Fruit fly (Drosophila melanogaster) whole organism, wandering third instar larva: ENCODE results near the gene SdicB.

Experiments
- Dfd ChIP-seq: fragments of >200 bp; optimal IDR thresholded peaks from 2 replicates; lab custom pipeline; 2017; ENCODE audit warnings: missing biosample characterization, missing genetic modification characterization
- Dif ChIP-seq: fragments of 200-275, 200-300 bp; sonication (Bioruptor generic); optimal IDR thresholded peaks from 2 replicates; lab custom pipeline; 2018; ENCODE audit warnings: missing biosample characterization, missing genetic modification characterization; ENCODE audit not compliant: partially characterized antibody
- HLH106 ChIP-seq: fragments of 200-800 bp; optimal IDR thresholded peaks from 3 replicates; lab custom pipeline; 2019; ENCODE audit warnings: missing biosample characterization, mild to moderate bottlenecking, missing genetic modification characterization, moderate library complexity
- Hnf4 ChIP-seq: fragments of 200-800 bp; sonication (Bioruptor generic); optimal IDR thresholded peaks from 2 replicates; lab custom pipeline; 2016; ENCODE audit warnings: missing biosample characterization, mild to moderate bottlenecking, missing genetic modification characterization
- Hr78 ChIP-seq: fragments of >200 bp; optimal IDR thresholded peaks from 2 replicates; lab custom pipeline; 2017; ENCODE audit warnings: missing biosample characterization, missing genetic modification characterization
- Hr83 ChIP-seq: fragments of 200-300 bp; sonication (Bioruptor generic); optimal IDR thresholded peaks from 2 replicates; lab custom pipeline; 2016; ENCODE audit warnings: missing biosample characterization, mild to moderate bottlenecking, missing genetic modification characterization, moderate library complexity; ENCODE audit not compliant: poor library complexity, severe bottlenecking
- Jra ChIP-seq: sonication (Bioruptor generic); optimal IDR thresholded peaks from 2 replicates; lab custom pipeline; 2016; ENCODE audit warnings: missing biosample characterization, missing genetic modification characterization
- N ChIP-seq: fragments of >200 bp; optimal IDR thresholded peaks from 2 replicates; lab custom pipeline; 2018; ENCODE audit warnings: missing biosample characterization, missing external identifiers, missing genetic modification characterization
- Vsx2 ChIP-seq: fragments of 200-300, 225-300 bp; sonication (Bioruptor generic); optimal IDR thresholded peaks from 2 replicates; lab custom pipeline; 2018; ENCODE audit warnings: missing biosample characterization, missing genetic modification characterization; ENCODE audit not compliant: partially characterized antibody
- dl ChIP-seq, 2 experiments: fragments of 175-275, 200-275 bp in 1 of 2; fragments of 200-275 bp in 1 of 2; sonication (Bioruptor generic); optimal IDR thresholded peaks; lab custom pipeline; 2018; ENCODE audit warnings: mild to moderate bottlenecking in 2 of 2, missing biosample characterization in 2 of 2, missing genetic modification characterization in 2 of 2, moderate library complexity in 2 of 2; ENCODE audit not compliant: partially characterized antibody in 2 of 2, insufficient read depth in 1 of 2
- dmrt93B ChIP-seq: fragments of 200-800 bp; sonication (Bioruptor generic); optimal IDR thresholded peaks from 2 replicates; lab custom pipeline; 2018; ENCODE audit warnings: missing biosample characterization, mild to moderate bottlenecking, missing genetic modification characterization
- dsf ChIP-seq: sonication (Bioruptor generic); optimal IDR thresholded peaks from 2 replicates; lab custom pipeline; 2016; ENCODE audit warnings: missing biosample characterization, missing genetic modification characterization, borderline replicate concordance
- ey ChIP-seq: fragments of 200-800 bp; sonication (Bioruptor generic); optimal IDR thresholded peaks from 2 replicates; lab custom pipeline; 2016; ENCODE audit warnings: missing biosample characterization, missing genetic modification characterization
- foxo ChIP-seq, 2 experiments: fragments of 200-800 bp; sonication (Bioruptor generic); optimal IDR thresholded peaks; 2 replicates in 1 of 2; 3 replicates in 1 of 2; lab custom pipeline; 2016 to 2017; ENCODE audit warnings: missing biosample characterization in 2 of 2, missing genetic modification characterization in 2 of 2
- fru ChIP-seq: fragments of 200-800 bp; sonication (Bioruptor generic); optimal IDR thresholded peaks from 3 replicates; lab custom pipeline; 2016; ENCODE audit warnings: missing biosample characterization, mild to moderate bottlenecking, missing genetic modification characterization
- h ChIP-seq: fragments of 200-800 bp; sonication (Bioruptor generic); optimal IDR thresholded peaks from 3 replicates; lab custom pipeline; 2016; ENCODE audit warnings: missing biosample characterization, mild to moderate bottlenecking, missing genetic modification characterization
- jim ChIP-seq: fragments of 175-275, 200-325 bp; sonication (Bioruptor generic); optimal IDR thresholded peaks from 2 replicates; lab custom pipeline; 2016; ENCODE audit warnings: missing biosample characterization, mild to moderate bottlenecking, missing genetic modification characterization
- lola ChIP-seq: fragments of >200 bp; optimal IDR thresholded peaks from 2 replicates; lab custom pipeline; 2017; ENCODE audit warnings: missing biosample characterization, missing genetic modification characterization
- psq ChIP-seq: fragments of 200-800 bp; sonication (Bioruptor generic); optimal IDR thresholded peaks from 3 replicates; lab custom pipeline; 2017; ENCODE audit warnings: missing biosample characterization, mild to moderate bottlenecking, missing genetic modification characterization, moderate library complexity
- rgr ChIP-seq: fragments of 200-800 bp; sonication (Bioruptor generic); optimal IDR thresholded peaks from 3 replicates; lab custom pipeline; 2016; ENCODE audit warnings: missing biosample characterization, mild to moderate bottlenecking, missing genetic modification characterization
- sage ChIP-seq: fragments of 200-800 bp; sonication (Bioruptor generic); optimal IDR thresholded peaks from 2 replicates; lab custom pipeline; 2016; ENCODE audit warnings: missing biosample characterization, mild to moderate bottlenecking, missing genetic modification characterization
- sv ChIP-seq: fragments of 200-800 bp; sonication (Bioruptor generic); optimal IDR thresholded peaks from 3 replicates; lab custom pipeline; 2016; ENCODE audit warnings: missing biosample characterization, missing genetic modification characterization
- woc ChIP-seq: sonication (Bioruptor generic); optimal IDR thresholded peaks from 2 replicates; lab custom pipeline; 2016; ENCODE audit warnings: missing biosample characterization, mild to moderate bottlenecking, missing genetic modification characterization

Gene SdicB

dm6 chrX:20243274-20243839, 34.0 kb upstream of the SdicB start:
- no peak for TF ChIP-seq Dif (GFP tag; lab: Kevin White, UChicago)
- no peak for TF ChIP-seq sage
- TF ChIP-seq Hr78 (GFP tag; lab: Kevin White, UChicago): no peak
- TF ChIP-seq lola (GFP tag; lab: Kevin White, UChicago): no peak
- TF ChIP-seq dl (GFP tag; optimal IDR thresholded peaks at IDR 0.05; lab: Kevin White, UChicago; ENCODE audit: insufficient read depth in 1 of 2, partially characterized antibody in 2 of 2): no peak

DNA sequence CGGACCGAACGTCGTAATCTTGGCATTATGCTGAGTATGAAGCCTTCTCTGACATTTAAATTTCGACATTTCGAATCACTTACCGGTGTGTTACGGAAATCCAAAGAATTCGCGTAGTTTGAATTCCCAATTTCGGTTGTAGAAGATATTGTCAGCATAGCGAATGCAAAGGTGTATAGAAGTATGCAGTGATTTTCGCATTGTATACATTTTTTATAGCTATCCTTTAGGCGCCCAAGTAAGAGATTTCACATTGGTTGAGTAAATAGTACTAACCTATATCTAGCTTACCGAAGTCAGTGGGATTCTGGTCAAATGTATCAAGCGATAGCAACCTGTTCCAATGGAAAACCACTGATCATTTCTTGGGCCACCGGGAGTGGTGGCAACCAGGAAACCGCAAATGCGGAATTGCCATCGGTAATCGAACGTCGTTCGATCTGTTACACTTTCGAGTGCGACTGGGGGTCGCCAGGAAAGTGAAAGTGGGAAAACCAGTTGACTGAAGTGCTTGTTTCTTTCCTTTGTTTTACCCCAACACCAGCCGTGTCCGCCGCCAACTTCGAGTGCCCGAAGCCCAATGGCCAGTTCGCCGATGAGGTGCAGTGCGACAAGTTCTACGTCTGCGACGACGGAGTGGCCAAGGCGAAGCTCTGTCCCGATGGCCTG, 31.2 kb upstream of the SdicB start:
- TF ChIP-seq HLH106 (tag; lab: Kevin White, UChicago): no peak
- TF ChIP-seq lola (GFP tag; lab: Kevin White, UChicago): no peak
- TF ChIP-seq dl (GFP tag; optimal IDR thresholded peaks at IDR 0.05; lab: Kevin White, UChicago; ENCODE audit: insufficient read depth in 1 of 2, partially characterized antibody in 2 of 2): no peak
- TF ChIP-seq dmrt93B: no peak
- no peak for TF ChIP-seq Hnf4
- no peak for TF ChIP-seq h (GFP tag; lab: Kevin White, UChicago)
- no peak for TF ChIP-seq foxo (GFP tag; optimal IDR thresholded peaks at IDR 0.05; lab: Kevin White, UChicago)
- TF ChIP-seq fru (GFP tag; lab: Kevin White, UChicago): no peak

dm6 chrX:20239608-20239941, 30.2 kb upstream of the SdicB start, which contains the start of gene obst-A:
Gene obst-A (plus strand): TSS chrX:20239855.
- TF ChIP-seq Vsx2 (GFP tag; lab: Kevin White, UChicago) (no peak), dl (GFP tag; optimal IDR thresholded peaks at IDR 0.05; lab: Kevin White, UChicago; ENCODE audit: insufficient read depth in 1 of 2, partially characterized antibody in 2 of 2) (no peak), N (GFP tag; lab: Kevin White, UChicago) (no peak)

DNA sequence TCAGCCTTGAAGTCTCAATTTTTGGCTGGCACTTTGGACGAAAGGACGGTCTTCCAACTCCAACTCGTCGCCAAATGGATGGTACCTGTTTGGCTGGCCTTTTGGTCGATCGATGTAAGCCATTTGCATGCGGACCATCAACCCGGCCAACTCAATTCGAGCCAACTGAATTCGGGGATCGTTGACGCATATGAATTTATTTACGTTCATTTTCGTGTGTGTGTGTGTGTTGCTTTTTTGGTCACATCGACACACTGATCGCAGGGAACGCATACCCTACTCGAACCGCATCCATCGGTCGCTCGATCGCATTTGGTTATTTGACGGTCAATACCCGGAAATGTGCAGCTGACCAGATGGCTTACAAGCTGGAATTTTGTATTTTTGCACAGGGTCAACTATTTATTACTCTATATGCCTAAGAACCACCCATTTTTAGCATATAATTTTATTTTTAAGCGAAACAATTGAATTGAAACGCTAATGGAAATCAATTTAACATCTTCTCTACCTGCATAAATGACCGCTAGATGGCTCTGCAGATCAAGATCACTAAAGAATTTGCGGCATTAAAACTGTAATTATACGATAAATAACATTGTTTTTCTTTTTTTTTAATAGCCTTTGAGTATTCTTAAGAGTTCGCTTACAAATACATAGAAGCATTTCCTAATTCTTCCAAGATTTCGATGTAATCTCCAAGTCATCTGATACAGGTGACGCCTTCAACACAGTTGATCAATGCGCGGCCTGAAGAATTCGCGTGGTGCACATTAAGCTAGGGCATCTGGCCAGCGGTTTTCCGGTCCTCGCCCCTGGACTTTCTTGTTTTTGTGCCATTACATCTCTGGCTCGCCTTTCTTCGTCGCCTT, 29.6 kb upstream of the SdicB start:
- TF ChIP-seq rgr (GFP tag; lab: Kevin White, UChicago) (no peak), woc (GFP tag; lab: Kevin White, UChicago) (peak; percentile 46), Vsx2 (GFP tag; lab: Kevin White, UChicago) (peak; percentile 38), psq (GFP tag; lab: Kevin White, UChicago) (peak; percentile 1)

dm6 chrX:20237914-20238313, 28.5 kb upstream of the SdicB start:
- TF ChIP-seq Hr83 (GFP tag; lab: Kevin White, UChicago) (no peak), ey (GFP tag; lab: Kevin White, UChicago) (no peak), lola (GFP tag; lab: Kevin White, UChicago) (no peak), psq (GFP tag; lab: Kevin White, UChicago) (no peak), dsf (GFP tag; lab: Kevin White, UChicago) (no peak), Vsx2 (GFP tag; lab: Kevin White, UChicago) (no peak), sv (GFP tag; lab: Kevin White, UChicago) (no peak), rgr (GFP tag; lab: Kevin White, UChicago) (no peak), Dfd (GFP tag; lab: Kevin White, UChicago) (no peak), Jra (GFP tag; lab: Kevin White, UChicago) (no peak), Dif (GFP tag; lab: Kevin White, UChicago) (no peak), woc (GFP tag; lab: Kevin White, UChicago) (no peak), jim (no peak)
- TF ChIP-seq, all 38 proteins: peak for 0
